Worm (Caenorhabditis elegans) whole organism, late embryonic: ENCODE data around the gene F36H5.12.

Experiments
- ceh-22 ChIP-seq: sonication (generic microtip); optimal IDR thresholded peaks from 2 replicates; lab custom pipeline; 2017; ENCODE audit warnings: missing biosample characterization, missing genetic modification characterization
- ceh-24 ChIP-seq: sonication (generic microtip); optimal IDR thresholded peaks from 2 replicates; lab custom pipeline; 2016; ENCODE audit warnings: mild to moderate bottlenecking, missing genetic modification characterization, missing compliant biosample characterization
- fax-1 ChIP-seq: sonication (generic microtip); optimal IDR thresholded peaks from 2 replicates; lab custom pipeline; 2016; ENCODE audit warnings: missing genotype, missing genetic modification characterization, missing compliant biosample characterization

The F36H5.12 gene

DNA sequence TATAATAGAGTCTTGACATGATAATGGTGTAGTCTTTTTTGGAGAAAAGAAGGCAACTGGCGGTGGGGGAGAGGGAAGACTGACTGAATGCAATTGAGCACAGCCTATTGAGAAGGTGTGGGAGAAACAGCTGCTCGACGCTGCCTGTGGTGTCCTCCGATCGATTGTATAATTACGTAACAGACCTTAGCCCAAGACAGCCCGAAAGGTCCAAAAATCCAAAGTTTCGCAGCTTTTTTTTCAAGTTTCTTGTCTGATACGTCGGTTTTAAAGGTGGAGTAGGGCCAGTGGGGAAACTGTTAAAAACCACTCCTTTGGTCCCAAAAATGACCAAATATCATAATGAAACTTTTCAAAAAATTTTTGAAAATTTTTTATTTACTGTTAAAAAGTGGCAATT, 45.5 kb downstream of the F36H5.12 start, which contains the start of the genes C08F1.6 and fbxb-13:
Gene C08F1.6, minus strand, starts transcription at position 101 of the 400 bp plus-strand sequence.
Gene fbxb-13, plus strand, starts transcription at position 191 of the 400 bp plus-strand sequence.
- TF ChIP-seq fax-1 (tag; lab: Kevin White, UChicago) (no peak), ceh-24 (tag; lab: Kevin White, UChicago) (no peak), ceh-22 (tag; lab: Kevin White, UChicago) (no peak)
